Fruit fly (Drosophila melanogaster) whole organism, embryonic: ENCODE measurements around the gene Galphai.

Source experiments
- Abd-B ChIP-seq: fragments of 200-800 bp; sonication (Bioruptor generic); optimal IDR thresholded peaks from 2 replicates; lab custom pipeline; 2018; ENCODE audit warnings: missing biosample characterization, mild to moderate bottlenecking, missing genetic modification characterization, moderate library complexity
- Bgb ChIP-seq: fragments of 200-800 bp; sonication (Bioruptor generic); IDR thresholded peaks from 2 replicates; pipeline ENCODE4 v1.3.6; 2022; ENCODE audit warnings: missing biosample characterization, missing genetic modification characterization; ENCODE audit not compliant: partially characterized antibody
- CG10209 ChIP-seq: fragments of 200-800 bp; sonication (Bioruptor generic); optimal IDR thresholded peaks from 3 replicates; lab custom pipeline; 2017; ENCODE audit warnings: missing biosample characterization, mild to moderate bottlenecking, missing genetic modification characterization, missing genetic modification reagents
- CG10565 ChIP-seq: fragments of 200-800 bp; sonication (Bioruptor generic); optimal IDR thresholded peaks from 3 replicates; lab custom pipeline; 2016; ENCODE audit warnings: missing biosample characterization, mild to moderate bottlenecking, missing genetic modification characterization
- CG11093 ChIP-seq: fragments of 200-800 bp; sonication (Bioruptor generic); IDR thresholded peaks from 3 replicates; pipeline ENCODE4 v1.3.6; 2022; ENCODE audit warnings: missing biosample characterization, missing genetic modification characterization
- CG13123 ChIP-seq: fragments of 200-800 bp; sonication (Bioruptor generic); optimal IDR thresholded peaks from 2 replicates; lab custom pipeline; 2016; ENCODE audit warnings: missing biosample characterization, missing genetic modification characterization
- CG16815 ChIP-seq: fragments of 200-800 bp; sonication (Bioruptor generic); optimal IDR thresholded peaks from 3 replicates; lab custom pipeline; 2017; ENCODE audit warnings: missing biosample characterization, mild to moderate bottlenecking, missing genetic modification characterization
- CG17186 ChIP-seq: fragments of 200-800 bp; sonication (Bioruptor generic); optimal IDR thresholded peaks from 3 replicates; lab custom pipeline; 2017; ENCODE audit warnings: missing biosample characterization, missing genetic modification reagents, missing genetic modification characterization
- CG32767 ChIP-seq: fragments of 200-800 bp; sonication (Bioruptor generic); IDR thresholded peaks from 2 replicates; pipeline ENCODE4 v1.3.6; 2022; ENCODE audit warnings: missing biosample characterization, missing genetic modification characterization
- CG3281 ChIP-seq: fragments of 200-800 bp; sonication (Bioruptor generic); optimal IDR thresholded peaks from 3 replicates; lab custom pipeline; 2017; ENCODE audit warnings: missing biosample characterization, mild to moderate bottlenecking, missing genetic modification characterization
- CG33213 ChIP-seq: fragments of 200-800 bp; sonication (Bioruptor generic); optimal IDR thresholded peaks from 3 replicates; lab custom pipeline; 2016; ENCODE audit warnings: missing biosample characterization, missing genetic modification characterization
- CG4424 ChIP-seq: fragments of 200-800 bp; sonication (Bioruptor generic); optimal IDR thresholded peaks from 3 replicates; lab custom pipeline; 2016; ENCODE audit warnings: missing biosample characterization, missing genetic modification characterization
- CG4820 ChIP-seq: fragments of 200-800 bp; sonication (Bioruptor generic); optimal IDR thresholded peaks from 3 replicates; lab custom pipeline; 2016; ENCODE audit warnings: missing biosample characterization, missing genetic modification characterization
- CG5180 ChIP-seq: fragments of 200-800 bp; sonication (Bioruptor generic); optimal IDR thresholded peaks from 3 replicates; lab custom pipeline; 2017; ENCODE audit warnings: missing biosample characterization, missing genetic modification characterization, mild to moderate bottlenecking, moderate library complexity, missing genetic modification reagents
- CG8924 ChIP-seq: fragments of 200-800 bp; optimal IDR thresholded peaks from 3 replicates; lab custom pipeline; 2019; ENCODE audit warnings: missing biosample characterization, mild to moderate bottlenecking, missing genetic modification characterization, moderate library complexity
- CoRest ChIP-seq: fragments of 200-800 bp; sonication (Bioruptor generic); optimal IDR thresholded peaks from 3 replicates; lab custom pipeline; 2018; ENCODE audit warnings: missing biosample characterization, mild to moderate bottlenecking, missing genetic modification characterization, moderate library complexity
- Gsc ChIP-seq: fragments of 200-800 bp; sonication (Bioruptor generic); IDR thresholded peaks from 2 replicates; pipeline ENCODE4 v1.3.6; 2022; ENCODE audit warnings: missing biosample characterization, missing genetic modification characterization
- Hmr ChIP-seq: fragments of 200-800 bp; sonication (Bioruptor generic); optimal IDR thresholded peaks from 3 replicates; lab custom pipeline; 2017; ENCODE audit warnings: mild to moderate bottlenecking, missing biosample characterization, missing genetic modification reagents, missing genetic modification characterization
- Hr39 ChIP-seq: fragments of >200 bp; optimal IDR thresholded peaks from 2 replicates; lab custom pipeline; 2017
- Hr51 ChIP-seq, 2 experiments: fragments of 200-800 bp; sonication (Bioruptor generic); optimal IDR thresholded peaks; 2 replicates in 1 of 2; 3 replicates in 1 of 2; lab custom pipeline; 2016 to 2018; ENCODE audit warnings: missing biosample characterization in 2 of 2, missing genetic modification characterization in 2 of 2, mild to moderate bottlenecking in 1 of 2, moderate library complexity in 1 of 2
- MESR4 ChIP-seq: fragments of 200-800 bp; sonication (Bioruptor generic); optimal IDR thresholded peaks from 2 replicates; lab custom pipeline; 2018; ENCODE audit warnings: missing biosample characterization, mild to moderate bottlenecking, missing genetic modification characterization, moderate library complexity
- Scr ChIP-seq: fragments of 200-800 bp; sonication (Bioruptor generic); IDR thresholded peaks from 2 replicates; pipeline ENCODE4 v1.3.6; 2022; ENCODE audit warnings: missing biosample characterization, missing genetic modification characterization; ENCODE audit not compliant: partially characterized antibody
- Sox102F ChIP-seq: fragments of 200-800 bp; sonication (Bioruptor generic); optimal IDR thresholded peaks from 2 replicates; lab custom pipeline; 2018; ENCODE audit warnings: missing biosample characterization, mild to moderate bottlenecking, missing genetic modification characterization, moderate library complexity
- Sry-δ ChIP-seq: fragments of 200-800 bp; sonication (Bioruptor generic); optimal IDR thresholded peaks from 2 replicates; lab custom pipeline; 2016; ENCODE audit warnings: missing biosample characterization, missing genetic modification characterization
- Stat92E ChIP-seq, 3 experiments: fragments of >200 bp in 2 of 3; fragments of 200-800 bp in 1 of 3; sonication (Bioruptor generic) in 1 of 3; optimal IDR thresholded peaks; 2 replicates each; lab custom pipeline; 2017 to 2019; ENCODE audit warnings: missing biosample characterization in 3 of 3, missing genetic modification characterization in 3 of 3, mild to moderate bottlenecking in 1 of 3, moderate library complexity in 1 of 3
- Trl ChIP-seq, 3 experiments: fragments of >200 bp in 2 of 3; fragments of 200-800 bp in 1 of 3; sonication (Bioruptor generic) in 1 of 3; optimal IDR thresholded peaks; 2 replicates in 1 of 3; 3 replicates in 2 of 3; lab custom pipeline; 2016 to 2017; ENCODE audit warnings: missing biosample characterization in 1 of 3, missing genetic modification characterization in 1 of 3
- Usf ChIP-seq: fragments of 200-800 bp; sonication (Bioruptor generic); optimal IDR thresholded peaks from 2 replicates; lab custom pipeline; 2017; ENCODE audit warnings: missing genotype, missing biosample characterization, missing genetic modification characterization
- YL-1 ChIP-seq: fragments of 200-800 bp; sonication (Bioruptor generic); optimal IDR thresholded peaks from 3 replicates; lab custom pipeline; 2017; ENCODE audit warnings: missing biosample characterization, mild to moderate bottlenecking, missing genetic modification characterization
- al ChIP-seq: fragments of 200-800 bp; sonication (Bioruptor generic); IDR thresholded peaks from 2 replicates; pipeline ENCODE4 v1.3.6; 2022; ENCODE audit warnings: missing biosample characterization, missing genetic modification characterization
- bsh ChIP-seq, 2 experiments: fragments of 200-800 bp; sonication (Bioruptor generic); optimal IDR thresholded peaks; 2 replicates each; lab custom pipeline; 2017 to 2018; ENCODE audit warnings: mild to moderate bottlenecking in 2 of 2, missing biosample characterization in 2 of 2, missing genetic modification characterization in 2 of 2, moderate library complexity in 1 of 2
- chn ChIP-seq: fragments of 200-800 bp; sonication (Bioruptor generic); optimal IDR thresholded peaks from 2 replicates; lab custom pipeline; 2016; ENCODE audit warnings: missing biosample characterization, missing genetic modification characterization
- ems ChIP-seq: fragments of 200-800 bp; sonication (Bioruptor generic); optimal IDR thresholded peaks from 3 replicates; lab custom pipeline; 2016; ENCODE audit warnings: missing biosample characterization, missing genetic modification characterization
- ewg ChIP-seq: fragments of 200-800 bp; sonication (Bioruptor generic); optimal IDR thresholded peaks from 3 replicates; lab custom pipeline; 2017; ENCODE audit warnings: mild to moderate bottlenecking, missing biosample characterization, missing genetic modification reagents, missing genetic modification characterization
- gfzf ChIP-seq: fragments of 200-800 bp; sonication (Bioruptor generic); optimal IDR thresholded peaks from 2 replicates; lab custom pipeline; 2016; ENCODE audit warnings: missing biosample characterization, mild to moderate bottlenecking, missing genetic modification characterization, moderate library complexity
- ham ChIP-seq: fragments of 200-800 bp; sonication (Bioruptor generic); IDR thresholded peaks from 2 replicates; pipeline ENCODE4 v1.3.6; 2022; ENCODE audit warnings: missing biosample characterization, missing genetic modification characterization
- hbn ChIP-seq: fragments of 200-800 bp; sonication (Bioruptor generic); IDR thresholded peaks from 2 replicates; pipeline ENCODE4 v1.3.6; 2022; ENCODE audit warnings: missing biosample characterization, missing genetic modification characterization; ENCODE audit not compliant: partially characterized antibody
- klu ChIP-seq: fragments of 200-800 bp; sonication (Bioruptor generic); IDR thresholded peaks from 2 replicates; pipeline ENCODE4 v1.3.6; 2022; ENCODE audit warnings: missing biosample characterization, missing genetic modification characterization
- lola ChIP-seq, 3 experiments: fragments of >200 bp in 2 of 3; fragments of 200-800 bp in 1 of 3; sonication (Bioruptor generic) in 1 of 3; optimal IDR thresholded peaks; 2 replicates each; lab custom pipeline; 2017 to 2019; ENCODE audit warnings: missing biosample characterization in 3 of 3, missing genetic modification characterization in 3 of 3, mild to moderate bottlenecking in 1 of 3, moderate library complexity in 1 of 3
- luna ChIP-seq: fragments of 200-800 bp; sonication (Bioruptor generic); optimal IDR thresholded peaks from 2 replicates; lab custom pipeline; 2016; ENCODE audit warnings: missing biosample characterization, missing genetic modification characterization
- pita ChIP-seq: fragments of 200-800 bp; sonication (Bioruptor generic); optimal IDR thresholded peaks from 2 replicates; lab custom pipeline; 2017; ENCODE audit warnings: missing biosample characterization, mild to moderate bottlenecking, missing genetic modification characterization
- rib ChIP-seq: fragments of 200-800 bp; sonication (Bioruptor generic); IDR thresholded peaks from 2 replicates; pipeline ENCODE4 v1.3.6; 2022; ENCODE audit warnings: missing biosample characterization, missing genetic modification characterization
- sc ChIP-seq, 3 experiments: fragments of >200 bp in 2 of 3; fragments of 200-800 bp in 1 of 3; sonication (Bioruptor generic) in 1 of 3; optimal IDR thresholded peaks; 2 replicates in 2 of 3; 3 replicates in 1 of 3; lab custom pipeline; 2017; ENCODE audit warnings: mild to moderate bottlenecking in 1 of 3, missing biosample characterization in 1 of 3, missing genetic modification characterization in 1 of 3, missing genetic modification reagents in 1 of 3
- so ChIP-seq: fragments of 200-800 bp; sonication (Bioruptor generic); IDR thresholded peaks from 3 replicates; pipeline ENCODE4 v1.3.6; 2022; ENCODE audit warnings: missing biosample characterization, missing genetic modification characterization
- tgo ChIP-seq: fragments of 200-800 bp; sonication (Bioruptor generic); IDR thresholded peaks from 3 replicates; pipeline ENCODE4 v1.3.6; 2022; ENCODE audit warnings: missing biosample characterization, missing genetic modification characterization
- toy ChIP-seq: fragments of 200-800 bp; sonication (Bioruptor generic); IDR thresholded peaks from 2 replicates; pipeline ENCODE4 v1.3.6; 2022; ENCODE audit warnings: missing biosample characterization, missing genetic modification characterization
- trem ChIP-seq: fragments of 200-800 bp; optimal IDR thresholded peaks from 3 replicates; lab custom pipeline; 2019; ENCODE audit warnings: missing biosample characterization, mild to moderate bottlenecking, missing genetic modification characterization, moderate library complexity
- trh ChIP-seq: fragments of 200-800 bp; sonication (Bioruptor generic); optimal IDR thresholded peaks from 2 replicates; lab custom pipeline; 2016; ENCODE audit warnings: missing biosample characterization, missing genetic modification characterization

Gene Galphai

DNA sequence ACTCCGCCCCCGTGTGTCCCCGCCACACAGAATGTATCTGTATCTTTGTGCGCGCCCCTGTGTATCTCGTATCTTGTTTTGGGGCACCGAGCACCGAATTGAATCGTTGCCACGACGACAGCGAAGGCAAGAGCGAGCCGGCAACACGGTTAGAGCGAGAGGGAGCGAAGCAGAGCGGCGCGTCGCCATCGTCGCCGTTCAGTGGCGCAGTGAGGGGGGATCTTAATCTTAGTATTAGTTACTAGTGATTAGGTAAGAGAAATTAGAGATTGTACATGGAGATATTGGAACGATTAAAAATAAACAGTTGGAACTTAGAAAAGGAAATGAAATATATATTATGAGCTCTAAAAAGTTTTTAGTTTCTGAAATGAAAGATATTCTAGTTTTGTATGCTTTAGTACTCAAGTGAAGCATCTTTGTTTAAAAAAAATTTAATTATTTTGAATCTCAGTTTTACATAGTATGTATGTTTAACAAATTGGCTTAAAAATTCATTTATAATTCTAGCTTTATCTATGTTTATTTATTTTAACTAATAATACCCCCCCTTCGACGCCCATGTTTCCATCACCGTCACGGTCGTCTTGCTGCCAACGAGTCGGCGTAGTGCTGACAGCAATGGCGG, 9.2 kb upstream of the Galphai start (continued):
- TF ChIP-seq CG17186 (GFP tag; lab: Kevin White, UChicago) (peak; percentile 33), CG5180 (peak; percentile 88), CG10565 (GFP tag; lab: Kevin White, UChicago) (peak; percentile 21), CG4424 (peak; percentile 97), luna (GFP tag; lab: Kevin White, UChicago) (no peak), CG16815 (GFP tag; lab: Kevin White, UChicago) (peak; percentile 92), CG33213 (GFP tag; lab: Kevin White, UChicago) (no peak), klu (peak; percentile 90), CG10209 (GFP tag; lab: Kevin White, UChicago) (peak; percentile 94), ems (GFP tag; lab: Kevin White, UChicago) (peak; percentile 57), CoRest (tag; lab: Kevin White, UChicago) (peak; percentile 97), CG32767 (GFP tag; lab: Robert Waterston, UW) (peak; percentile 81), gfzf (no peak), so (peak; percentile 79; the same call in 2 of the 3 replicates), al (GFP tag; lab: Robert Waterston, UW) (peak; percentile 86), CG11093 (GFP tag; lab: Robert Waterston, UW) (peak; percentile 81), Usf (GFP tag; lab: Kevin White, UChicago) (peak; percentile 88), trh (GFP tag; lab: Kevin White, UChicago) (peak; percentile 80), Bgb (GFP tag; lab: Robert Waterston, UW) (no peak; the same call in 1 of the 2 replicates), ewg (GFP tag; lab: Kevin White, UChicago) (peak; percentile 81), Hr51 (GFP tag; optimal IDR thresholded peaks at IDR 0.05; lab: Kevin White, UChicago) (peak; percentile 49 to 94), Hr39 (lab: Kevin White, UChicago) (no peak), CG13123 (GFP tag; lab: Kevin White, UChicago) (peak; percentile 64), CG4820 (peak; percentile 95), CG3281 (GFP tag; lab: Kevin White, UChicago) (peak; percentile 95), tgo (GFP tag; lab: Robert Waterston, UW) (peak; percentile 89), pita (GFP tag; lab: Kevin White, UChicago) (no peak), lola (GFP tag; optimal IDR thresholded peaks at IDR 0.05; lab: Kevin White, UChicago) (peak in 1 of 3 experiments; percentile 97), Trl (optimal IDR thresholded peaks at IDR 0.05; lab: Kevin White, UChicago) (no peak), Trl (GFP tag; optimal IDR thresholded peaks at IDR 0.05; lab: Kevin White, UChicago) (peak; percentile 72), Hmr (GFP tag; lab: Kevin White, UChicago) (peak; percentile 91), Sry-δ (GFP tag; lab: Kevin White, UChicago) (peak; percentile 19), Abd-B (GFP tag; lab: Kevin White, UChicago) (peak; percentile 95), Stat92E (GFP tag; optimal IDR thresholded peaks at IDR 0.05; lab: Kevin White, UChicago) (peak in 1 of 3 experiments; percentile 33), ham (no peak), Gsc (GFP tag; lab: Robert Waterston, UW) (peak; percentile 66; the same call in 1 of the 2 replicates), sc (optimal IDR thresholded peaks at IDR 0.05; lab: Kevin White, UChicago) (no peak), sc (GFP tag; optimal IDR thresholded peaks at IDR 0.05; lab: Kevin White, UChicago) (peak; percentile 89), hbn (no peak), chn (GFP tag; lab: Kevin White, UChicago) (peak; percentile 56), Scr (GFP tag; lab: Robert Waterston, UW) (0 out of 2 replicates have a peak, but pooled peaks have one; percentile 8), trem (tag; lab: Kevin White, UChicago) (peak; percentile 90), MESR4 (GFP tag; lab: Kevin White, UChicago) (no peak), toy (GFP tag; lab: Robert Waterston, UW) (0 out of 2 replicates have a peak, but pooled peaks have one; percentile 36), bsh (GFP tag; optimal IDR thresholded peaks at IDR 0.05; lab: Kevin White, UChicago) (peak; percentile 29 to 84), Sox102F (GFP tag; lab: Kevin White, UChicago) (peak; percentile 90), rib (GFP tag; lab: Robert Waterston, UW) (0 out of 2 replicates have a peak, but pooled peaks have one; percentile 58), CG8924 (peak; percentile 95), YL-1 (peak; percentile 48)
